Worm (Caenorhabditis elegans): ENCODE measurements around the gene lgc-45.

lgc-45 gene

DNA sequence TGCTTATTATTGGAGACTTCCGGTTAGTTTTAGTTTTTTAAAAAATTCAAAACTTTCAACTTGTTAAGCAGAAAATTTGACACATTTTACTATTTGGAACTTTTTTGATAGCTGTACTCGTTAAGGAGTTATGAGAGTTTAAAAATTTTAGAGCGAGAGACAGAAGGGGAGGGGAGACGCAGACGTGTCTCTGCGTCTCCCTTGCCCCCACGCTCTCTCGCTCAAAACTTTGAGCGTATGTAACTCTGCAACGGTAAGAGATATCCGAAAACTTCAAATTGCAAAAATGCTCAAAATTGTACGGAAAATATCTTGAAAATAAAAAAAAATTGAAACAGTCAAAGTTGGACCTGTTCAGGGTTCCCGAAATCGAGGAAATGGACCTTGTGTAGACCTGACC, 41.1 kb upstream of the lgc-45 start:
- TF ChIP-seq nhr-77 (tag; optimal IDR thresholded peaks at IDR 0.05) (no peak), ceh-82 (tag; optimal IDR thresholded peaks at IDR 0.05) (no peak), nhr-76 (tag; optimal IDR thresholded peaks at IDR 0.05) (no peak), nhr-23 (tag; optimal IDR thresholded peaks at IDR 0.05) (no peak), ama-1 (optimal IDR thresholded peaks at IDR 0.05) (no peak), lin-15B (tag; optimal IDR thresholded peaks at IDR 0.05) (no peak), eor-1 (tag; optimal IDR thresholded peaks at IDR 0.05) (no peak), ztf-4 (tag; optimal IDR thresholded peaks at IDR 0.05) (no peak), ztf-11 (tag; optimal IDR thresholded peaks at IDR 0.05) (no peak), daf-12 (tag; optimal IDR thresholded peaks at IDR 0.05) (no peak)

DNA sequence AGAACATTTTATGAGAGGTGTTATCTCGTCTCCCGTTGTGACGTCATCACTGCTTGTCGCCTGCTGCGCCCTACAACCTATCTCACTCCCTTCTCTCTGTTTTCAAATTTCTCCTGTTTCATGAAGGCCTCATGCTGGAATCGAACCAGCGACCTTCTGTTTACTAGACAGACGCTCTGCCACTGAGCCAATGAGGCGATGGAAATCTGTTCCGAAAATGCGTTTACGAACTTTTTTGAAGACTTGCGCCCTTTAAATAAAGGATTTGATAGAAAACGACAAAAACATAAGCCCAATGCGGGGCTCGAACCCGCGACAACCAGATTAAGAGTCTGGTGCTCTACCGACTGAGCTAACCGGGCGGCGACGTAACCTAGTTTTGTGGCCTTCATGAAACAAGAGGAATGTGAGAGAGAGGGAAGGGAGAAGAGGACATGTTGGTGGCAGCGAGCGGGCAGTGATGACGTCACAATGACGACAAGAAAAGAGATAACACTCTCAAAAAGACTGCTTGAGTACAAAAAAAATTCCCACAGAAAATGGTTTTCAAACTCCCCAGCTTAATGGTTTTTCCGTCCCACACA, 38.2 kb upstream of the lgc-45 start, which contains the start of gene clec-126:
clec-126 (plus strand) TSS at position 534 of the 584 bp plus-strand sequence.
- peak; percentile 69 for TF ChIP-seq tbx-2 (tag; optimal IDR thresholded peaks at IDR 0.05)
- peak; percentile 59 for TF ChIP-seq pha-4 (tag; optimal IDR thresholded peaks at IDR 0.05)
- peak; percentile 29 for TF ChIP-seq snpc-4 (tag; optimal IDR thresholded peaks at IDR 0.05)
- TF ChIP-seq nfya-1 (tag; optimal IDR thresholded peaks at IDR 0.05; ENCODE audit: insufficient read depth) = peak; percentile 87
- TF ChIP-seq ztf-4 (tag; optimal IDR thresholded peaks at IDR 0.05) = peak; percentile 49
- TF ChIP-seq nhr-12 (tag; optimal IDR thresholded peaks at IDR 0.05) = no peak
- peak; percentile 76 for TF ChIP-seq lin-39 (tag; optimal IDR thresholded peaks at IDR 0.05)
- peak; percentile 79 for TF ChIP-seq lsy-12 (tag; optimal IDR thresholded peaks at IDR 0.05)
- TF ChIP-seq ama-1 (optimal IDR thresholded peaks at IDR 0.05) = peak; percentile 55
- TF ChIP-seq nhr-76 (tag; optimal IDR thresholded peaks at IDR 0.05) = no peak
- no peak for TF ChIP-seq nhr-77 (tag; optimal IDR thresholded peaks at IDR 0.05)
- peak; percentile 18 for TF ChIP-seq ceh-28 (tag; optimal IDR thresholded peaks at IDR 0.05)
- peak; percentile 39 for TF ChIP-seq nhr-43 (tag; optimal IDR thresholded peaks at IDR 0.05; ENCODE audit: poor library complexity, severe bottlenecking)
- TF ChIP-seq R02D3.7 (tag; optimal IDR thresholded peaks at IDR 0.05) = peak; percentile 17
- TF ChIP-seq skn-1 (tag; optimal IDR thresholded peaks at IDR 0.05) = peak; percentile 21
- no peak for TF ChIP-seq aly-2 (tag; optimal IDR thresholded peaks at IDR 0.05)
- TF ChIP-seq nhr-25 (tag; optimal IDR thresholded peaks at IDR 0.05) = peak; percentile 76
- TF ChIP-seq hmg-11 (tag; optimal IDR thresholded peaks at IDR 0.05) = peak; percentile 71
- TF ChIP-seq nhr-237 (tag; optimal IDR thresholded peaks at IDR 0.05) = no peak
- peak; percentile 58 for TF ChIP-seq jun-1 (tag; optimal IDR thresholded peaks at IDR 0.05)
- TF ChIP-seq nhr-23 (tag; optimal IDR thresholded peaks at IDR 0.05) = peak; percentile 45
- TF ChIP-seq lin-15B (tag; optimal IDR thresholded peaks at IDR 0.05) = peak; percentile 51
- TF ChIP-seq ztf-11 (tag; optimal IDR thresholded peaks at IDR 0.05) = no peak
- TF ChIP-seq egl-27 (tag; optimal IDR thresholded peaks at IDR 0.05) = peak; percentile 72
- TF ChIP-seq sea-2 (GFP tag; optimal IDR thresholded peaks at IDR 0.05) = no peak
- TF ChIP-seq eor-1 (tag; optimal IDR thresholded peaks at IDR 0.05) = no peak
- no peak for TF ChIP-seq mdl-1 (tag; optimal IDR thresholded peaks at IDR 0.05)
- TF ChIP-seq pqm-1 (tag; optimal IDR thresholded peaks at IDR 0.05) = peak; percentile 21
- TF ChIP-seq elt-2 (tag; optimal IDR thresholded peaks at IDR 0.05) = peak; percentile 78
- no peak for TF ChIP-seq zag-1 (tag; optimal IDR thresholded peaks at IDR 0.05)
- no peak for TF ChIP-seq fkh-2 (tag; optimal IDR thresholded peaks at IDR 0.05)
- TF ChIP-seq elt-3 (tag; optimal IDR thresholded peaks at IDR 0.05) = peak in 1 of 3 experiments; percentile 10
- peak; percentile 61 for TF ChIP-seq ceh-16 (tag; optimal IDR thresholded peaks at IDR 0.05)
- peak; percentile 19 for TF ChIP-seq ceh-82 (tag; optimal IDR thresholded peaks at IDR 0.05)
- peak; percentile 70 for TF ChIP-seq egl-5 (tag; optimal IDR thresholded peaks at IDR 0.05)
- TF ChIP-seq nhr-28 (tag; optimal IDR thresholded peaks at IDR 0.05) = no peak
- no peak for TF ChIP-seq fkh-10 (GFP tag; optimal IDR thresholded peaks at IDR 0.05)

DNA sequence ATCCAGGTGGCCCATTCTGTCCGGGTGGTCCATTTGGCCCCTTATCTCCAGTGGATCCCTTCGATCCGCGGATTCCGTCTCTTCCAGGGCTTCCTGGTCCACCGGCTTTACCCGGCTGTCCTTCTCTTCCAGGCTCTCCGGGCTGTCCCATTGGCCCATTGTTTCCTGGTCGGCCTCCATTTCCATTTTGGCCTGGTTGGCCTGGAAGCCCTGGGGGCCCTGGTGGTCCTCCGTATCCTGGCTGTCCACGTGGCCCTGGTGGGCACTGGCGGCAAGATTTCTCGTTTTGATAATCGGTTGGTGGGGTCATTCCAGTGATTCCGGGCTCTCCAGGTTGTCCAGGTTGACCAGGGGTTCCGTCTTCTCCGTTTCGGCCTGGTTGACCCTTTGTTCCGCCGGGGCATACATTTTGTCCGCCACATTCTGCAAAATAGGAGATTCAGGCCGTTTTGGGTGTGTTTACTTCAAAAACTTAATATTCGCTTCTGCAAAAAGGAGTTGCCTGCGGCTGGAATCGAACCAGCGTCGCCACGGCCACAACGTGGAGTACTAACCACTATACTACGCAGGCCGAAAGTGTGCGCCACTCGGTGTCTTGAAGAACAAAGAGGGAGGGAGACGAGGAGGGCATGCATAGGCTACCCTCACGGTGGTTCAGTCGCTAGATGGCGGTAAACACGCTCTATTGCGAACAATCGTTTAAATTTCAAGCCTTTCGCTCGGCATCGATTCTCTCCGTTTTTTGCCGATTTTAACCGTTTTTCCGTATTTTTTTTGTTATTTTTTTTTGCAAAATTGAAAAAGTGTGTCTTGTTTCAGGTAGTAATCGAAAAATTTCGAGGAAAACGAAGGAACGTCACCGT, 36.1 kb upstream of the lgc-45 start, which contains the start of gene W09G10.9:
W09G10.9 (plus strand) TSS at position 813 of the 863 bp plus-strand sequence.
- TF ChIP-seq mdl-1 (tag; optimal IDR thresholded peaks at IDR 0.05) = no peak
- TF ChIP-seq lin-15B (tag; optimal IDR thresholded peaks at IDR 0.05) = peak; percentile 73
- no peak for TF ChIP-seq ztf-4 (tag; optimal IDR thresholded peaks at IDR 0.05)
- peak; percentile 3 for TF ChIP-seq nhr-25 (tag; optimal IDR thresholded peaks at IDR 0.05)
- peak; percentile 45 for TF ChIP-seq nfya-1 (tag; optimal IDR thresholded peaks at IDR 0.05; ENCODE audit: insufficient read depth)
- no peak for TF ChIP-seq daf-12 (tag; optimal IDR thresholded peaks at IDR 0.05)
- TF ChIP-seq lsy-12 (tag; optimal IDR thresholded peaks at IDR 0.05) = peak; percentile 4
- TF ChIP-seq nhr-76 (tag; optimal IDR thresholded peaks at IDR 0.05) = no peak
- no peak for TF ChIP-seq nhr-11 (tag; optimal IDR thresholded peaks at IDR 0.05)
- TF ChIP-seq egl-5 (tag; optimal IDR thresholded peaks at IDR 0.05) = no peak
- no peak for TF ChIP-seq zag-1 (tag; optimal IDR thresholded peaks at IDR 0.05)
- no peak for TF ChIP-seq R02D3.7 (tag; optimal IDR thresholded peaks at IDR 0.05)
- no peak for TF ChIP-seq jun-1 (tag; optimal IDR thresholded peaks at IDR 0.05)
- no peak for TF ChIP-seq aly-2 (tag; optimal IDR thresholded peaks at IDR 0.05)
- TF ChIP-seq fos-1 (tag; optimal IDR thresholded peaks at IDR 0.05) = no peak
- TF ChIP-seq unc-39 (tag; optimal IDR thresholded peaks at IDR 0.05) = no peak
- no peak for TF ChIP-seq ama-1 (optimal IDR thresholded peaks at IDR 0.05)
- no peak for TF ChIP-seq ceh-82 (tag; optimal IDR thresholded peaks at IDR 0.05)
- no peak for TF ChIP-seq fkh-10 (GFP tag; optimal IDR thresholded peaks at IDR 0.05)
- TF ChIP-seq ceh-16 (tag; optimal IDR thresholded peaks at IDR 0.05) = no peak
- peak; percentile 30 for TF ChIP-seq pha-4 (tag; optimal IDR thresholded peaks at IDR 0.05)
- TF ChIP-seq pqm-1 (tag; optimal IDR thresholded peaks at IDR 0.05) = peak; percentile 8
- no peak for TF ChIP-seq nhr-77 (tag; optimal IDR thresholded peaks at IDR 0.05)
- TF ChIP-seq fkh-2 (tag; optimal IDR thresholded peaks at IDR 0.05) = no peak
- no peak for TF ChIP-seq ztf-11 (tag; optimal IDR thresholded peaks at IDR 0.05)
- no peak for TF ChIP-seq ZK546.5 (tag; optimal IDR thresholded peaks at IDR 0.05)
- TF ChIP-seq elt-1 (tag; optimal IDR thresholded peaks at IDR 0.05) = no peak
- TF ChIP-seq nhr-43 (tag; optimal IDR thresholded peaks at IDR 0.05; ENCODE audit: poor library complexity, severe bottlenecking) = peak; percentile 38
- no peak for TF ChIP-seq egl-27 (tag; optimal IDR thresholded peaks at IDR 0.05)
